Worm (Caenorhabditis elegans): ENCODE measurements around the gene lsy-2.

DNA sequence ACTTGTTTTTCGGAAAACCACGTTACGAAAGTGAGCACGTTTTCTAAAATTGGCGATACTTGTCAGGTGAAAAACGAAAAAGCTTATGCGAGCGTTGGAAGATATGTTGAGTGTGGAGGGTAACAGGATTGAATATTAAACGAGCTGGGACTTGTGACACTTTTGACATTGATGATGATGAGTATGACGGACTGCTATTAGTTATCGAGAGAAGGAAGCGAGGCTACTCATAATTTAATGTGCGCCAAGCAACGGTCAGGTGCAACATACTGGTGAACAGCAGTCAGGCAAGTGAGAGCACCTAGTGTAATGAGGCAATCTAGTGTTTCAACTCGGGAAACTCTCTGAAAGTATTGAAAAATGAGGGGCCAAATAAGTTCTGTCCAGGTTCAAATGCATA is 39.3 kb upstream of the lsy-2 start:
- TF ChIP-seq pha-4 (GFP tag; IDR thresholded peaks at IDR 0.05) (no peak), pha-4 (tag; optimal IDR thresholded peaks at IDR 0.05) (no peak), nhr-11 (tag; optimal IDR thresholded peaks at IDR 0.05) (no peak), vab-7 (GFP tag; IDR thresholded peaks at IDR 0.05) (no peak), lim-7 (GFP tag; IDR thresholded peaks at IDR 0.05) (no peak), nhr-28 (tag; optimal IDR thresholded peaks at IDR 0.05) (no peak), fos-1 (tag; optimal IDR thresholded peaks at IDR 0.05) (no peak)
